Worm (Caenorhabditis elegans) whole organism, L3 larva: ENCODE data around the gene spe-29.
A peak's percentile ranks its signal among the peaks of the same experiment; 100 is the strongest.

Experiments used
- R02D3.7 ChIP-seq: fragments of 150-350 bp; optimal IDR thresholded peaks from 2 replicates; lab custom pipeline; 2014; ENCODE audit warnings: missing biosample characterization, missing genetic modification characterization
- ZK546.5 ChIP-seq: sonication (generic microtip); optimal IDR thresholded peaks from 2 replicates; lab custom pipeline; 2017; ENCODE audit warnings: missing biosample characterization, missing genetic modification characterization
- ceh-16 ChIP-seq: sonication (generic microtip); optimal IDR thresholded peaks from 2 replicates; lab custom pipeline; 2017; ENCODE audit warnings: missing biosample characterization, missing genetic modification characterization
- ceh-28 ChIP-seq: fragments of 150-350 bp; optimal IDR thresholded peaks from 2 replicates; lab custom pipeline; 2014; ENCODE audit warnings: missing biosample characterization, missing genetic modification reagents, missing genetic modification characterization
- daf-12 ChIP-seq: fragments of 150-350 bp; optimal IDR thresholded peaks from 2 replicates; lab custom pipeline; 2014; ENCODE audit warnings: missing biosample characterization, missing genetic modification reagents, missing genetic modification characterization
- egl-27 ChIP-seq: sonication (generic microtip); optimal IDR thresholded peaks from 4 replicates; lab custom pipeline; 2017; ENCODE audit warnings: missing biosample characterization, missing genetic modification reagents, missing genetic modification characterization
- egl-5 ChIP-seq: fragments of 150-350 bp; optimal IDR thresholded peaks from 2 replicates; lab custom pipeline; 2017; ENCODE audit warnings: missing biosample characterization, missing genetic modification reagents, missing genetic modification characterization, inconsistent platforms
- elt-1 ChIP-seq: fragments of 150-350 bp; optimal IDR thresholded peaks from 2 replicates; lab custom pipeline; 2014; ENCODE audit warnings: missing biosample characterization, missing genetic modification characterization
- elt-2 ChIP-seq: sonication (generic microtip); optimal IDR thresholded peaks from 2 replicates; lab custom pipeline; 2016; ENCODE audit warnings: missing genetic modification reagents, mild to moderate bottlenecking, missing genetic modification characterization, missing compliant biosample characterization
- elt-3 ChIP-seq, 3 experiments: fragments of 150-350 bp in 1 of 3; sonication (generic microtip) in 2 of 3; optimal IDR thresholded peaks; 2 replicates in 2 of 3; 4 replicates in 1 of 3; lab custom pipeline; 2014 to 2017; ENCODE audit warnings: missing biosample characterization in 3 of 3, missing genetic modification characterization in 3 of 3
- fkh-10 ChIP-seq: sonication (generic microtip); optimal IDR thresholded peaks from 2 replicates; lab custom pipeline; 2017; ENCODE audit warnings: missing biosample characterization, missing genetic modification reagents, missing genetic modification characterization
- fkh-2 ChIP-seq: fragments of 150-350 bp; optimal IDR thresholded peaks from 2 replicates; lab custom pipeline; 2014; ENCODE audit warnings: missing biosample characterization, missing genetic modification reagents, missing genetic modification characterization
- fos-1 ChIP-seq: fragments of 150-350 bp; optimal IDR thresholded peaks from 2 replicates; lab custom pipeline; 2014; ENCODE audit warnings: missing biosample characterization, missing genetic modification characterization
- hmg-11 ChIP-seq: sonication (generic microtip); optimal IDR thresholded peaks from 2 replicates; lab custom pipeline; 2016; ENCODE audit warnings: missing genetic modification characterization, missing compliant biosample characterization
- lin-15B ChIP-seq: fragments of 150-350 bp; optimal IDR thresholded peaks from 2 replicates; lab custom pipeline; 2014; ENCODE audit warnings: missing biosample characterization, missing genetic modification characterization
- lin-39 ChIP-seq: fragments of 150-350 bp; optimal IDR thresholded peaks from 2 replicates; lab custom pipeline; 2018; ENCODE audit warnings: missing biosample characterization, missing genetic modification reagents, missing genetic modification characterization
- lsy-12 ChIP-seq: sonication (generic microtip); optimal IDR thresholded peaks from 2 replicates; lab custom pipeline; 2016; ENCODE audit warnings: mild to moderate bottlenecking, missing genetic modification characterization, missing compliant biosample characterization
- mdl-1 ChIP-seq: fragments of 150-350 bp; optimal IDR thresholded peaks from 2 replicates; lab custom pipeline; 2014; ENCODE audit warnings: missing biosample characterization, missing genetic modification characterization
- mml-1 ChIP-seq: fragments of 150-350 bp; sonication (generic microtip); optimal IDR thresholded peaks from 3 replicates; lab custom pipeline; 2014; ENCODE audit warnings: missing biosample characterization, missing genetic modification characterization
- nfya-1 ChIP-seq: sonication (generic microtip); optimal IDR thresholded peaks from 2 replicates; lab custom pipeline; 2017; ENCODE audit warnings: missing genetic modification characterization, mild to moderate bottlenecking, missing compliant biosample characterization, antibody characterized with exemption, moderate library complexity; ENCODE audit not compliant: insufficient read depth
- nhr-11 ChIP-seq: fragments of 150-350 bp; optimal IDR thresholded peaks from 2 replicates; lab custom pipeline; 2014; ENCODE audit warnings: missing biosample characterization, missing genetic modification characterization
- nhr-12 ChIP-seq: fragments of 150-350 bp; optimal IDR thresholded peaks from 2 replicates; lab custom pipeline; 2014; ENCODE audit warnings: missing biosample characterization, missing genetic modification characterization
- nhr-23 ChIP-seq: fragments of 150-350 bp; optimal IDR thresholded peaks from 2 replicates; lab custom pipeline; 2014; ENCODE audit warnings: missing biosample characterization, missing genetic modification reagents, missing genetic modification characterization
- nhr-237 ChIP-seq: fragments of 150-350 bp; optimal IDR thresholded peaks from 2 replicates; lab custom pipeline; 2014; ENCODE audit warnings: missing biosample characterization, missing genetic modification characterization
- nhr-25 ChIP-seq: sonication (generic microtip); optimal IDR thresholded peaks from 2 replicates; lab custom pipeline; 2017; ENCODE audit warnings: missing biosample characterization, missing genetic modification characterization
- nhr-28 ChIP-seq: fragments of 150-350 bp; optimal IDR thresholded peaks from 2 replicates; lab custom pipeline; 2014; ENCODE audit warnings: missing biosample characterization, missing genetic modification characterization
- nhr-67 ChIP-seq: fragments of 150-350 bp; optimal IDR thresholded peaks from 2 replicates; lab custom pipeline; 2014; ENCODE audit warnings: missing biosample characterization, missing genetic modification characterization
- nhr-76 ChIP-seq: fragments of 150-350 bp; sonication (generic microtip); optimal IDR thresholded peaks from 5 replicates; lab custom pipeline; 2014; ENCODE audit warnings: missing biosample characterization, missing genetic modification characterization
- nhr-77 ChIP-seq: fragments of 150-350 bp; optimal IDR thresholded peaks from 2 replicates; lab custom pipeline; 2014; ENCODE audit warnings: missing biosample characterization, missing genetic modification characterization
- pha-4 ChIP-seq: fragments of 150-350 bp; optimal IDR thresholded peaks from 2 replicates; lab custom pipeline; 2014; ENCODE audit warnings: missing biosample characterization, missing genetic modification reagents, missing genetic modification characterization
- pqm-1 ChIP-seq: fragments of 150-350 bp; optimal IDR thresholded peaks from 2 replicates; lab custom pipeline; 2017; ENCODE audit warnings: missing biosample characterization, missing genetic modification characterization, inconsistent platforms
- skn-1 ChIP-seq: fragments of 150-350 bp; optimal IDR thresholded peaks from 2 replicates; lab custom pipeline; 2014; ENCODE audit warnings: missing biosample characterization, missing genetic modification characterization
- tbx-2 ChIP-seq: sonication (generic microtip); optimal IDR thresholded peaks from 2 replicates; lab custom pipeline; 2016; ENCODE audit warnings: mild to moderate bottlenecking, missing genetic modification characterization, missing compliant biosample characterization
- ztf-11 ChIP-seq: fragments of 150-350 bp; optimal IDR thresholded peaks from 2 replicates; lab custom pipeline; 2014; ENCODE audit warnings: missing biosample characterization, missing genetic modification characterization
- ztf-4 ChIP-seq: fragments of 150-350 bp; optimal IDR thresholded peaks from 2 replicates; lab custom pipeline; 2014; ENCODE audit warnings: missing biosample characterization, missing genetic modification characterization

Gene spe-29

ce11 chrIV:9932055-9932454 is 1.6 kb upstream of the spe-29 start, which contains the start of the genes trmt-10A and F25H8.2:
trmt-10A (minus strand) TSS chrIV:9932213.
F25H8.2 (plus strand) TSS chrIV:9932235.
- TF ChIP-seq pha-4 (tag; lab: Kevin White, UChicago) (peak; percentile 84), nhr-23 (tag; lab: Kevin White, UChicago) (peak; percentile 47), lin-15B (tag; lab: Kevin White, UChicago) (peak; percentile 75), skn-1 (tag; lab: Kevin White, UChicago) (no peak)

ce11 chrIV:9943214-9943613 is 9.5 kb downstream of the spe-29 start:
- TF ChIP-seq hmg-11 (tag; lab: Kevin White, UChicago) (no peak), fkh-2 (tag; lab: Kevin White, UChicago) (no peak), ceh-16 (tag; lab: Kevin White, UChicago) (no peak), fos-1 (no peak), lin-39 (tag; lab: Kevin White, UChicago) (no peak), nhr-76 (tag; lab: Kevin White, UChicago) (no peak), lsy-12 (tag; lab: Kevin White, UChicago) (no peak), R02D3.7 (tag; lab: Kevin White, UChicago) (no peak), mml-1 (tag; lab: Kevin White, UChicago) (no peak)
- TF ChIP-seq, all 47 proteins: peak for 0

ce11 chrIV:9944279-9944678 is 10.6 kb downstream of the spe-29 start:
- TF ChIP-seq lin-39 (tag; lab: Kevin White, UChicago) (no peak), pha-4 (tag; lab: Kevin White, UChicago) (peak; percentile 78)
- TF ChIP-seq, all 47 proteins: peak for 1

ce11 chrIV:9948035-9948434 is 14.4 kb downstream of the spe-29 start:
- no peak for TF ChIP-seq fkh-10 (GFP tag; lab: Kevin White, UChicago)
- TF ChIP-seq egl-5 (tag; lab: Kevin White, UChicago) = no peak
- TF ChIP-seq nhr-67 = no peak
- no peak for TF ChIP-seq fos-1
- TF ChIP-seq ceh-28 (tag; lab: Kevin White, UChicago) = no peak
- no peak for TF ChIP-seq nhr-28
- no peak for TF ChIP-seq ztf-11
- no peak for TF ChIP-seq daf-12
- TF ChIP-seq mdl-1 (tag; lab: Kevin White, UChicago) = no peak
- TF ChIP-seq pha-4 (tag; lab: Kevin White, UChicago) = peak; percentile 13
- peak; percentile 33 for TF ChIP-seq nhr-11 (tag; lab: Kevin White, UChicago)
- TF ChIP-seq lin-15B (tag; lab: Kevin White, UChicago) = peak; percentile 65
- no peak for TF ChIP-seq egl-27 (tag; lab: Kevin White, UChicago)
- TF ChIP-seq elt-3 (tag; optimal IDR thresholded peaks at IDR 0.05; lab: Kevin White, UChicago) = no peak
- no peak for TF ChIP-seq elt-2 (tag; lab: Kevin White, UChicago)
- no peak for TF ChIP-seq nhr-25 (tag; lab: Kevin White, UChicago)
- TF ChIP-seq nhr-237 (tag; lab: Kevin White, UChicago) = no peak
- no peak for TF ChIP-seq hmg-11 (tag; lab: Kevin White, UChicago)

- no peak for TF ChIP-seq R02D3.7 (tag; lab: Kevin White, UChicago)
- no peak for TF ChIP-seq lsy-12 (tag; lab: Kevin White, UChicago)
- no peak for TF ChIP-seq nhr-12
- TF ChIP-seq egl-5 (tag; lab: Kevin White, UChicago) = no peak
- TF ChIP-seq ztf-4 (tag; lab: Kevin White, UChicago) = no peak
- TF ChIP-seq pqm-1 (tag; lab: Kevin White, UChicago) = no peak
- no peak for TF ChIP-seq lin-39 (tag; lab: Kevin White, UChicago)
- no peak for TF ChIP-seq tbx-2 (tag; lab: Kevin White, UChicago)
- no peak for TF ChIP-seq nhr-76 (tag; lab: Kevin White, UChicago)
- TF ChIP-seq nhr-77 (tag; lab: Kevin White, UChicago) = no peak
- no peak for TF ChIP-seq ZK546.5
- no peak for TF ChIP-seq nhr-23 (tag; lab: Kevin White, UChicago)
- no peak for TF ChIP-seq ceh-16 (tag; lab: Kevin White, UChicago)
- no peak for TF ChIP-seq nfya-1
- TF ChIP-seq elt-2 (tag; lab: Kevin White, UChicago) = no peak
- no peak for TF ChIP-seq fos-1
- TF ChIP-seq pha-4 (tag; lab: Kevin White, UChicago) = no peak
- TF ChIP-seq elt-1 = no peak
- no peak for TF ChIP-seq fkh-2 (tag; lab: Kevin White, UChicago)
Measured at ce11 chrIV:9953333-9953732, 19.7 kb downstream of the spe-29 start, which contains the start of gene gon-1. gon-1 (minus strand) TSS chrIV:9953433.
